Fruit fly (Drosophila melanogaster) whole organism, embryonic: ENCODE measurements around the gene Ir75b.

Source experiments
- ATbp ChIP-seq: fragments of 200-800 bp; sonication (Bioruptor generic); optimal IDR thresholded peaks from 2 replicates; lab custom pipeline; 2017; ENCODE audit warnings: missing biosample characterization, mild to moderate bottlenecking, missing genetic modification characterization, missing genetic modification reagents
- Bgb ChIP-seq: fragments of 200-800 bp; sonication (Bioruptor generic); IDR thresholded peaks from 2 replicates; pipeline ENCODE4 v1.3.6; 2022; ENCODE audit warnings: missing biosample characterization, missing genetic modification characterization; ENCODE audit not compliant: partially characterized antibody
- CG11093 ChIP-seq: fragments of 200-800 bp; sonication (Bioruptor generic); IDR thresholded peaks from 3 replicates; pipeline ENCODE4 v1.3.6; 2022; ENCODE audit warnings: missing biosample characterization, missing genetic modification characterization
- CG12744 ChIP-seq: fragments of 200-800 bp; sonication (Bioruptor generic); optimal IDR thresholded peaks from 2 replicates; lab custom pipeline; 2016; ENCODE audit warnings: missing biosample characterization, missing genetic modification characterization
- CG13775 ChIP-seq: fragments of 200-800 bp; sonication (Bioruptor generic); optimal IDR thresholded peaks from 3 replicates; lab custom pipeline; 2017; ENCODE audit warnings: missing biosample characterization, mild to moderate bottlenecking, missing genetic modification characterization
- CG15514 ChIP-seq: fragments of 200-800 bp; sonication (Bioruptor generic); optimal IDR thresholded peaks from 3 replicates; lab custom pipeline; 2017; ENCODE audit warnings: missing biosample characterization, missing genetic modification characterization, mild to moderate bottlenecking, moderate library complexity, missing genetic modification reagents
- CG2199 ChIP-seq: fragments of 200-800 bp; sonication (Bioruptor generic); IDR thresholded peaks from 3 replicates; pipeline ENCODE4 v1.3.6; 2022; ENCODE audit warnings: missing biosample characterization, missing genetic modification characterization
- CG3847 ChIP-seq: fragments of 200-800 bp; sonication (Bioruptor generic); IDR thresholded peaks from 2 replicates; pipeline ENCODE4 v1.3.6; 2022; ENCODE audit warnings: missing biosample characterization, missing genetic modification characterization
- CG4360 ChIP-seq: fragments of 200-800 bp; sonication (Bioruptor generic); IDR thresholded peaks from 2 replicates; pipeline ENCODE4 v1.3.6; 2022; ENCODE audit warnings: missing biosample characterization, missing genetic modification characterization
- Dek ChIP-seq: fragments of 200-800 bp; sonication (Bioruptor generic); optimal IDR thresholded peaks from 3 replicates; lab custom pipeline; 2019; ENCODE audit warnings: missing biosample characterization, mild to moderate bottlenecking, missing genetic modification characterization, moderate library complexity
- Dfd ChIP-seq, 2 experiments: fragments of >200 bp; optimal IDR thresholded peaks; 2 replicates each; lab custom pipeline; 2017; ENCODE audit warnings: missing biosample characterization in 2 of 2, missing genetic modification characterization in 2 of 2
- Meics ChIP-seq: fragments of 200-800 bp; sonication (Bioruptor generic); optimal IDR thresholded peaks from 2 replicates; lab custom pipeline; 2017; ENCODE audit warnings: missing biosample characterization, mild to moderate bottlenecking, missing genetic modification characterization
- Myb ChIP-seq: fragments of 200-800 bp; sonication (Bioruptor generic); optimal IDR thresholded peaks from 2 replicates; lab custom pipeline; 2016; ENCODE audit warnings: missing biosample characterization, missing genetic modification characterization
- NfI ChIP-seq: fragments of 200-800 bp; sonication (Bioruptor generic); optimal IDR thresholded peaks from 3 replicates; lab custom pipeline; 2018; ENCODE audit warnings: missing biosample characterization, mild to moderate bottlenecking, missing genetic modification characterization, moderate library complexity
- Ptx1 ChIP-seq: fragments of 200-800 bp; sonication (Bioruptor generic); IDR thresholded peaks from 2 replicates; pipeline ENCODE4 v1.3.6; 2022; ENCODE audit warnings: missing biosample characterization, missing genetic modification characterization
- corto ChIP-seq: fragments of 200-800 bp; sonication (Bioruptor generic); optimal IDR thresholded peaks from 2 replicates; lab custom pipeline; 2016; ENCODE audit warnings: missing biosample characterization, mild to moderate bottlenecking, missing genetic modification characterization, moderate library complexity
- ewg ChIP-seq: fragments of 200-800 bp; sonication (Bioruptor generic); optimal IDR thresholded peaks from 3 replicates; lab custom pipeline; 2017; ENCODE audit warnings: mild to moderate bottlenecking, missing biosample characterization, missing genetic modification reagents, missing genetic modification characterization
- gcm2 ChIP-seq: fragments of 200-800 bp; sonication (Bioruptor generic); optimal IDR thresholded peaks from 2 replicates; lab custom pipeline; 2016; ENCODE audit warnings: missing biosample characterization, missing genetic modification characterization
- kah ChIP-seq: fragments of 200-800 bp; sonication (Bioruptor generic); optimal IDR thresholded peaks from 2 replicates; lab custom pipeline; 2018; ENCODE audit warnings: missing biosample characterization, mild to moderate bottlenecking, missing genetic modification characterization
- otp ChIP-seq: fragments of 200-800 bp; sonication (Bioruptor generic); IDR thresholded peaks from 3 replicates; pipeline ENCODE4, ENCODE4 v1.3.6; 2022; ENCODE audit warnings: missing biosample characterization, missing genetic modification characterization
- scrt ChIP-seq: fragments of 200-800 bp; sonication (Bioruptor generic); optimal IDR thresholded peaks from 2 replicates; lab custom pipeline; 2018; ENCODE audit warnings: missing biosample characterization, mild to moderate bottlenecking, missing genetic modification characterization, moderate library complexity
- sob ChIP-seq: fragments of 200-800 bp; sonication (Bioruptor generic); IDR thresholded peaks from 2 replicates; pipeline ENCODE4 v1.3.6; 2022; ENCODE audit warnings: missing biosample characterization, missing genetic modification characterization
- sr ChIP-seq: fragments of 200-800 bp; sonication (Bioruptor generic); IDR thresholded peaks from 3 replicates; pipeline ENCODE4 v1.3.6; 2022; ENCODE audit warnings: missing biosample characterization, missing genetic modification characterization
- stwl ChIP-seq: fragments of 200-800 bp; sonication (Bioruptor generic); optimal IDR thresholded peaks from 3 replicates; lab custom pipeline; 2018; ENCODE audit warnings: missing biosample characterization, mild to moderate bottlenecking, missing genetic modification characterization, moderate library complexity
- zen2 ChIP-seq: fragments of 200-800 bp; sonication (Bioruptor generic); IDR thresholded peaks from 3 replicates; pipeline ENCODE4 v1.3.6; 2022; ENCODE audit warnings: missing biosample characterization, missing genetic modification characterization; ENCODE audit not compliant: partially characterized antibody

The Ir75b gene

DNA sequence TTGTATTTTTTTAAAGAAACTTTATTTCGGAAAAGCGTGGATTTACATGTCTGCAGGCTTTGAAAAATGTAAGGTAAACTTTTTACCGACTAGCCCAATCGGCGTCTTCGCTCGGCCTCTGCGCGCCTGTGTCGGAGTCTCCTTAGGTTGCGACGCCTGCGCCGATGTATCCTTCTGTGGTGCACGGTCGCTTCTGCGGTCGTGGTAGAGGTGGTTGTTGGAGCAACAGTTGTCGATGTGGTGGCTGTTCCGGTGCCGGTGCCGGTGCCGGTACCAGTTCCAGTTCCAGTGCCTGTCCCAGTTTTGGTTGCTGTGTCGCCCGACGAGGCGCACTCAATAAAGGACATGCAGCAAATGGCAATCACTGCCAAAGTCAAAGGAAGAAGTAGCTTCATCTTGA is 28.9 kb downstream of the Ir75b start:
- TF ChIP-seq sr: no peak
- no peak for TF ChIP-seq CG3847 (GFP tag; lab: Robert Waterston, UW)
- TF ChIP-seq Dfd (GFP tag; optimal IDR thresholded peaks at IDR 0.05; lab: Kevin White, UChicago): no peak
- no peak for TF ChIP-seq NfI (GFP tag; lab: Kevin White, UChicago)
- no peak for TF ChIP-seq sob (GFP tag; lab: Robert Waterston, UW)
- peak; percentile 71 for TF ChIP-seq ewg
- no peak for TF ChIP-seq CG11093 (GFP tag; lab: Robert Waterston, UW)
- TF ChIP-seq Bgb: no peak
- TF ChIP-seq zen2: 0 out of 3 replicates have a peak, but pooled peaks have one; percentile 20
- 0 out of 2 replicates have a peak, but pooled peaks have one; percentile 9 for TF ChIP-seq CG4360
- peak; percentile 33 for TF ChIP-seq kah (GFP tag; lab: Kevin White, UChicago)
- no peak for TF ChIP-seq otp (GFP tag; lab: Robert Waterston, UW)
- TF ChIP-seq gcm2 (GFP tag; lab: Kevin White, UChicago): no peak
- TF ChIP-seq Ptx1 (GFP tag; lab: Robert Waterston, UW): no peak
- TF ChIP-seq Meics (GFP tag; lab: Kevin White, UChicago): no peak
- no peak for TF ChIP-seq ATbp
- peak; percentile 83 for TF ChIP-seq scrt (GFP tag; lab: Kevin White, UChicago)
- peak; percentile 81; the same call in 2 of the 3 replicates for TF ChIP-seq CG2199
- TF ChIP-seq stwl: peak; percentile 55
- peak; percentile 97 for TF ChIP-seq CG15514 (GFP tag; lab: Kevin White, UChicago)
- no peak for TF ChIP-seq CG13775 (GFP tag; lab: Kevin White, UChicago)
- TF ChIP-seq CG12744 (GFP tag; lab: Kevin White, UChicago): no peak
- TF ChIP-seq corto (GFP tag; lab: Kevin White, UChicago): no peak
- TF ChIP-seq Myb (GFP tag; lab: Kevin White, UChicago): no peak
- TF ChIP-seq Dek: no peak
